Fruit fly (Drosophila melanogaster) whole organism, embryonic: Measurements from ENCODE around the gene sws.

Experiments used
- Atf3 ChIP-seq: fragments of 200-800 bp; sonication (Bioruptor generic); optimal IDR thresholded peaks from 3 replicates; lab custom pipeline; 2016; ENCODE audit warnings: missing biosample characterization, missing genetic modification characterization
- Atf6 ChIP-seq: fragments of 200-800 bp; sonication (Bioruptor generic); IDR thresholded peaks from 2 replicates; pipeline ENCODE4 v1.3.6; 2022; ENCODE audit warnings: missing biosample characterization, missing genetic modification characterization
- Awh ChIP-seq: fragments of 200-800 bp; sonication (Bioruptor generic); IDR thresholded peaks from 2 replicates; pipeline ENCODE4, ENCODE4 v1.3.6; 2022; ENCODE audit warnings: missing biosample characterization, missing genetic modification characterization
- CG11247 ChIP-seq: fragments of 200-800 bp; sonication (Bioruptor generic); IDR thresholded peaks from 2 replicates; pipeline ENCODE4 v1.3.6; 2022; ENCODE audit warnings: missing biosample characterization, missing genetic modification characterization
- CG12659 ChIP-seq: fragments of 200-800 bp; sonication (Bioruptor generic); optimal IDR thresholded peaks from 3 replicates; lab custom pipeline; 2017; ENCODE audit warnings: mild to moderate bottlenecking, missing biosample characterization, missing genetic modification reagents, missing genetic modification characterization
- CG14667 ChIP-seq: fragments of 200-800 bp; sonication (Bioruptor generic); IDR thresholded peaks from 2 replicates; pipeline ENCODE4 v1.3.6; 2022; ENCODE audit warnings: missing biosample characterization, missing genetic modification characterization
- CG17802 ChIP-seq: fragments of 200-800 bp; sonication (Bioruptor generic); optimal IDR thresholded peaks from 2 replicates; lab custom pipeline; 2018; ENCODE audit warnings: missing biosample characterization, mild to moderate bottlenecking, missing genetic modification characterization, moderate library complexity
- CG17829 ChIP-seq: fragments of 200-800 bp; optimal IDR thresholded peaks from 2 replicates; lab custom pipeline; 2019; ENCODE audit warnings: missing biosample characterization, mild to moderate bottlenecking, missing genetic modification characterization, moderate library complexity
- CG18011 ChIP-seq: fragments of 200-800 bp; sonication (Bioruptor generic); optimal IDR thresholded peaks from 2 replicates; lab custom pipeline; 2017; ENCODE audit warnings: missing biosample characterization, missing genetic modification characterization, mild to moderate bottlenecking, moderate library complexity, missing genotype
- CG18619 ChIP-seq: fragments of 200-800 bp; sonication (Bioruptor generic); optimal IDR thresholded peaks from 3 replicates; lab custom pipeline; 2017; ENCODE audit warnings: missing biosample characterization, mild to moderate bottlenecking, missing genetic modification characterization
- CG18764 ChIP-seq: fragments of 200-800 bp; sonication (Bioruptor generic); optimal IDR thresholded peaks from 3 replicates; lab custom pipeline; 2016; ENCODE audit warnings: missing biosample characterization, missing genetic modification characterization
- CG2889 ChIP-seq: fragments of 200-800 bp; sonication (Bioruptor generic); IDR thresholded peaks from 3 replicates; pipeline ENCODE4 v1.3.6; 2022; ENCODE audit warnings: missing biosample characterization, missing genetic modification characterization
- CG31388 ChIP-seq: fragments of 200-800 bp; sonication (Bioruptor generic); optimal IDR thresholded peaks from 2 replicates; lab custom pipeline; 2016; ENCODE audit warnings: missing biosample characterization, missing genetic modification characterization
- CG3281 ChIP-seq: fragments of 200-800 bp; sonication (Bioruptor generic); optimal IDR thresholded peaks from 3 replicates; lab custom pipeline; 2017; ENCODE audit warnings: missing biosample characterization, mild to moderate bottlenecking, missing genetic modification characterization
- CG3726 ChIP-seq: fragments of 200-800 bp; sonication (Bioruptor generic); IDR thresholded peaks from 3 replicates; pipeline ENCODE4, ENCODE4 v1.3.6; 2022; ENCODE audit warnings: missing biosample characterization, missing genetic modification characterization
- CG4404 ChIP-seq: fragments of 200-800 bp; sonication (Bioruptor generic); IDR thresholded peaks from 2 replicates; pipeline ENCODE4 v1.3.6; 2022; ENCODE audit warnings: missing biosample characterization, missing genetic modification characterization
- CG4854 ChIP-seq: fragments of 200-800 bp; sonication (Bioruptor generic); optimal IDR thresholded peaks from 2 replicates; lab custom pipeline; 2016; ENCODE audit warnings: missing biosample characterization, missing genetic modification characterization, inconsistent platforms
- CG6254 ChIP-seq: fragments of 200-800 bp; sonication (Bioruptor generic); optimal IDR thresholded peaks from 3 replicates; lab custom pipeline; 2017; ENCODE audit warnings: mild to moderate bottlenecking, missing biosample characterization, missing genetic modification reagents, missing genetic modification characterization
- CG6683 ChIP-seq: fragments of 200-800 bp; sonication (Bioruptor generic); optimal IDR thresholded peaks from 2 replicates; lab custom pipeline; 2017; ENCODE audit warnings: missing biosample characterization, mild to moderate bottlenecking, missing genetic modification characterization, missing genetic modification reagents
- Dbx ChIP-seq: fragments of 200-800 bp; sonication (Bioruptor generic); IDR thresholded peaks from 3 replicates; pipeline ENCODE4 v1.3.6; 2022; ENCODE audit warnings: missing biosample characterization, missing genetic modification characterization
- Drgx ChIP-seq: fragments of 200-800 bp; sonication (Bioruptor generic); IDR thresholded peaks from 2 replicates; pipeline ENCODE4 v1.3.6; 2022; ENCODE audit warnings: missing biosample characterization, missing genetic modification characterization
- HLH3B ChIP-seq: fragments of 200-800 bp; sonication (Bioruptor generic); IDR thresholded peaks from 2 replicates; pipeline ENCODE4 v1.3.6; 2022; ENCODE audit warnings: missing biosample characterization, missing genetic modification characterization
- HLH4C ChIP-seq: fragments of 200-800 bp; sonication (Bioruptor generic); IDR thresholded peaks from 3 replicates; pipeline ENCODE4 v1.3.6; 2022; ENCODE audit warnings: missing biosample characterization, missing genetic modification characterization; ENCODE audit not compliant: partially characterized antibody
- Jarid2 ChIP-seq: fragments of 200-800 bp; sonication (Bioruptor generic); optimal IDR thresholded peaks from 3 replicates; lab custom pipeline; 2017; ENCODE audit warnings: mild to moderate bottlenecking, missing biosample characterization, missing genetic modification reagents, missing genetic modification characterization
- Neu2 ChIP-seq: fragments of 200-800 bp; sonication (Bioruptor generic); optimal IDR thresholded peaks from 3 replicates; lab custom pipeline; 2016; ENCODE audit warnings: missing biosample characterization, missing genetic modification characterization, borderline replicate concordance
- Oli ChIP-seq: fragments of 200-800 bp; sonication (Bioruptor generic); optimal IDR thresholded peaks from 2 replicates; lab custom pipeline; 2018; ENCODE audit warnings: missing biosample characterization, mild to moderate bottlenecking, missing genetic modification characterization, moderate library complexity
- Opbp ChIP-seq: fragments of 200-800 bp; sonication (Bioruptor generic); IDR thresholded peaks from 3 replicates; pipeline ENCODE4 v1.3.6; 2022; ENCODE audit warnings: missing biosample characterization, missing genetic modification characterization; ENCODE audit not compliant: partially characterized antibody
- Pdp1 ChIP-seq, 2 experiments: fragments of 200-800 bp; sonication (Bioruptor generic); optimal IDR thresholded peaks; 3 replicates each; lab custom pipeline; 2016; ENCODE audit warnings: missing biosample characterization in 2 of 2, missing genetic modification characterization in 2 of 2, mild to moderate bottlenecking in 1 of 2, moderate library complexity in 1 of 2
- Poxn ChIP-seq: fragments of 200-800 bp; sonication (Bioruptor generic); IDR thresholded peaks from 2 replicates; pipeline ENCODE4 v1.3.6; 2022; ENCODE audit warnings: missing biosample characterization, missing genetic modification characterization
- Side ChIP-seq: fragments of 200-800 bp; sonication (Bioruptor generic); optimal IDR thresholded peaks from 2 replicates; lab custom pipeline; 2016; ENCODE audit warnings: missing biosample characterization, missing genetic modification characterization
- Sin3A ChIP-seq: fragments of >200 bp; optimal IDR thresholded peaks from 2 replicates; lab custom pipeline; 2018
- Sry-β ChIP-seq: fragments of 200-800 bp; sonication (Bioruptor generic); optimal IDR thresholded peaks from 2 replicates; lab custom pipeline; 2018; ENCODE audit warnings: missing biosample characterization, mild to moderate bottlenecking, missing genetic modification characterization, moderate library complexity
- Xbp1 ChIP-seq: fragments of 200-800 bp; sonication (Bioruptor generic); optimal IDR thresholded peaks from 3 replicates; lab custom pipeline; 2016; ENCODE audit warnings: missing biosample characterization, mild to moderate bottlenecking, missing genetic modification characterization
- YL-1 ChIP-seq: fragments of 200-800 bp; sonication (Bioruptor generic); optimal IDR thresholded peaks from 3 replicates; lab custom pipeline; 2017; ENCODE audit warnings: missing biosample characterization, mild to moderate bottlenecking, missing genetic modification characterization
- ap ChIP-seq: fragments of 200-800 bp; sonication (Bioruptor generic); IDR thresholded peaks from 2 replicates; pipeline ENCODE4 v1.3.6; 2022; ENCODE audit warnings: missing biosample characterization, missing genetic modification characterization
- disco-r ChIP-seq: fragments of 200-800 bp; sonication (Bioruptor generic); optimal IDR thresholded peaks from 2 replicates; lab custom pipeline; 2016; ENCODE audit warnings: missing biosample characterization, missing genetic modification characterization
- dysf ChIP-seq: fragments of 200-800 bp; sonication (Bioruptor generic); IDR thresholded peaks from 3 replicates; pipeline ENCODE4 v1.3.6; 2022; ENCODE audit warnings: missing biosample characterization, missing genetic modification characterization
- fu2 ChIP-seq: fragments of 200-800 bp; sonication (Bioruptor generic); optimal IDR thresholded peaks from 2 replicates; lab custom pipeline; 2016; ENCODE audit warnings: missing biosample characterization, missing genetic modification characterization
- hkb ChIP-seq, 2 experiments: fragments of 200-800 bp in 1 of 2; fragments of >200 bp in 1 of 2; sonication (Bioruptor generic) in 1 of 2; IDR thresholded peaks in 1 of 2; optimal IDR thresholded peaks in 1 of 2; 2 replicates each; pipeline versions ENCODE4 v1.3.6 to Lab custom; 2017 to 2022; ENCODE audit warnings: missing biosample characterization in 1 of 2, missing genetic modification characterization in 1 of 2
- mld ChIP-seq: fragments of 200-800 bp; sonication (Bioruptor generic); IDR thresholded peaks from 3 replicates; pipeline ENCODE4 v1.3.6; 2022; ENCODE audit warnings: missing biosample characterization, missing genetic modification characterization; ENCODE audit not compliant: partially characterized antibody
- pfk ChIP-seq: fragments of 200-800 bp; sonication (Bioruptor generic); optimal IDR thresholded peaks from 2 replicates; lab custom pipeline; 2018; ENCODE audit warnings: missing biosample characterization, mild to moderate bottlenecking, missing genetic modification characterization, moderate library complexity
- pho ChIP-seq: fragments of 200-800 bp; sonication (Bioruptor generic); optimal IDR thresholded peaks from 2 replicates; lab custom pipeline; 2016; ENCODE audit warnings: missing biosample characterization, missing genetic modification characterization
- ranshi ChIP-seq: fragments of 200-800 bp; sonication (Bioruptor generic); IDR thresholded peaks from 2 replicates; pipeline ENCODE4 v1.3.6; 2022; ENCODE audit warnings: missing biosample characterization, missing genetic modification characterization
- sob ChIP-seq: fragments of 200-800 bp; sonication (Bioruptor generic); IDR thresholded peaks from 2 replicates; pipeline ENCODE4 v1.3.6; 2022; ENCODE audit warnings: missing biosample characterization, missing genetic modification characterization
- trem ChIP-seq: fragments of 200-800 bp; optimal IDR thresholded peaks from 3 replicates; lab custom pipeline; 2019; ENCODE audit warnings: missing biosample characterization, mild to moderate bottlenecking, missing genetic modification characterization, moderate library complexity
- tup ChIP-seq: fragments of 200-800 bp; sonication (Bioruptor generic); optimal IDR thresholded peaks from 2 replicates; lab custom pipeline; 2016; ENCODE audit warnings: missing biosample characterization, mild to moderate bottlenecking, missing genetic modification characterization, moderate library complexity
- twi ChIP-seq: fragments of 200-800 bp; optimal IDR thresholded peaks from 2 replicates; lab custom pipeline; 2019; ENCODE audit warnings: missing biosample characterization, mild to moderate bottlenecking, missing genetic modification characterization, moderate library complexity
- unc-4 ChIP-seq: fragments of 200-800 bp; sonication (Bioruptor generic); IDR thresholded peaks from 2 replicates; pipeline ENCODE4 v1.3.6; 2022; ENCODE audit warnings: missing biosample characterization, missing genetic modification characterization; ENCODE audit not compliant: partially characterized antibody
- vnd ChIP-seq: fragments of 200-800 bp; sonication (Bioruptor generic); IDR thresholded peaks from 3 replicates; pipeline ENCODE4 v1.3.6; 2022; ENCODE audit warnings: missing biosample characterization, missing genetic modification characterization; ENCODE audit not compliant: partially characterized antibody
- wor ChIP-seq: fragments of 200-800 bp; sonication (Bioruptor generic); IDR thresholded peaks from 2 replicates; pipeline ENCODE4 v1.3.6; 2022; ENCODE audit warnings: missing biosample characterization, missing genetic modification characterization

Gene sws

DNA sequence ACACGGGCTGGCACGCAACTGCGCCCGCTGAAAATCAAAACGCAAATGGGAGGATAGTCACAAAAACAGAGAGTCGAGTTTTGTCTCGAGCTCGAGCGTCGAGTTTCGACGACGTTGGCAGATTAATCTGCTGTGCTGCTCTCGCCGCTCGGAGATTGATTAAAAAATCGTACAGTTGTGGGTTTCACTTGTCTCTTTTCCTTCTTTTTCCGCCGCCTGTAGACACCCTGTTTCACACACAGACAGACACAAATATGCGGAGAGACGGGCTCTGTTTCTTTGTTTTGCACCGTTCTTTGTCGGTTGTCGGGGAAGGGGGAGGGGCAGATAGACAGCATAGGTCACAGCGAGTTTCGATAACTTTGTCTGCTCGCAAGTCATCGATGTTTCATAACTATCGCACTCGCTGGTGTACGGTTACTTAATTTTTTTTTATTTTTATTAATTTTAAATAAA is 21.1 kb downstream of the sws start, which contains the start of gene orion (continued):
- TF ChIP-seq CG14667 (no peak), CG2889 (no peak), Oli (no peak), Atf3 (GFP tag; lab: Kevin White, UChicago) (no peak), pfk (peak; percentile 56), CG18619 (GFP tag; lab: Kevin White, UChicago) (no peak), Dbx (no peak), Pdp1 (GFP tag; optimal IDR thresholded peaks at IDR 0.05; lab: Kevin White, UChicago) (peak in 1 of 2 experiments; percentile 17), Awh (no peak), Drgx (GFP tag; lab: Robert Waterston, UW) (peak; percentile 79), ap (GFP tag; lab: Robert Waterston, UW) (no peak), CG17829 (tag; lab: Kevin White, UChicago) (peak; percentile 42), Jarid2 (GFP tag; lab: Kevin White, UChicago) (no peak), pho (GFP tag; lab: Kevin White, UChicago) (no peak), CG6683 (no peak), CG18764 (GFP tag; lab: Kevin White, UChicago) (peak; percentile 76), ranshi (GFP tag; lab: Robert Waterston, UW) (peak; percentile 48; the same call in 1 of the 2 replicates), dysf (GFP tag; lab: Robert Waterston, UW) (no peak; the same call in 2 of the 3 replicates), twi (no peak), CG17802 (no peak), CG12659 (GFP tag; lab: Kevin White, UChicago) (peak; percentile 24), CG3281 (no peak), Poxn (GFP tag; lab: Robert Waterston, UW) (no peak), CG3726 (GFP tag; lab: Robert Waterston, UW) (no peak), Sry-β (no peak), Neu2 (no peak), wor (GFP tag; lab: Robert Waterston, UW) (no peak), CG4404 (GFP tag; lab: Robert Waterston, UW) (no peak), Sin3A (no peak), Atf6 (peak; percentile 32; the same call in 1 of the 2 replicates), trem (peak; percentile 2), HLH3B (GFP tag; lab: Robert Waterston, UW) (no peak), CG18011 (peak; percentile 14), fu2 (GFP tag; lab: Kevin White, UChicago) (no peak), YL-1 (GFP tag; lab: Kevin White, UChicago) (peak; percentile 67), disco-r (GFP tag; lab: Kevin White, UChicago) (no peak), unc-4 (GFP tag; lab: Robert Waterston, UW) (peak; percentile 83), HLH4C (GFP tag; lab: Robert Waterston, UW) (peak; percentile 72), Opbp (GFP tag; lab: Robert Waterston, UW) (peak; percentile 84; the same call in 2 of the 3 replicates), sob (GFP tag; lab: Robert Waterston, UW) (peak; percentile 56), CG31388 (GFP tag; lab: Kevin White, UChicago) (no peak), CG4854 (GFP tag; lab: Kevin White, UChicago) (no peak), CG11247 (GFP tag; lab: Robert Waterston, UW) (no peak), hkb (optimal IDR thresholded peaks at IDR 0.05; lab: Kevin White, UChicago) (no peak), hkb (GFP tag; IDR thresholded peaks at IDR 0.05; lab: Robert Waterston, UW) (peak; percentile 35; the same call in 1 of the 2 replicates), Xbp1 (GFP tag; lab: Kevin White, UChicago) (peak; percentile 8), tup (GFP tag; lab: Kevin White, UChicago) (no peak), Side (GFP tag; lab: Kevin White, UChicago) (peak; percentile 9), mld (GFP tag; lab: Robert Waterston, UW) (peak; percentile 61; the same call in 1 of the 3 replicates), vnd (GFP tag; lab: Robert Waterston, UW) (peak; percentile 71), CG6254 (GFP tag; lab: Kevin White, UChicago) (peak; percentile 98)
